Worm (Caenorhabditis elegans) whole organism, midembryonic: ENCODE results near the gene fbxa-100.

Experiments used
- cog-1 ChIP-seq: sonication (generic microtip); optimal IDR thresholded peaks from 2 replicates; lab custom pipeline; 2016; ENCODE audit warnings: missing genetic modification characterization, missing compliant biosample characterization
- flt-1 ChIP-seq: fragments of 200-800 bp; sonication (Bioruptor generic); IDR thresholded peaks from 2 replicates; pipeline ENCODE4 v1.3.6; 2022; ENCODE audit warnings: missing genetic modification characterization, missing compliant biosample characterization
- klf-2 ChIP-seq: fragments of 200-800 bp; sonication (Bioruptor generic); conservative IDR thresholded peaks from 2 replicates; pipeline ENCODE4 v1.3.6; 2022; ENCODE audit warnings: missing genetic modification reagents, missing genetic modification characterization, missing compliant biosample characterization
- tab-1 ChIP-seq: fragments of 200-800 bp; sonication (Bioruptor generic); IDR thresholded peaks from 2 replicates; pipeline ENCODE4 v1.3.6; 2022; ENCODE audit warnings: missing genetic modification characterization, missing compliant biosample characterization
- ztf-29 ChIP-seq: fragments of 200-800 bp; sonication (Bioruptor generic); IDR thresholded peaks from 2 replicates; pipeline ENCODE4 v1.3.6; 2022; ENCODE audit warnings: missing genetic modification reagents, missing genetic modification characterization, missing compliant biosample characterization

DNA sequence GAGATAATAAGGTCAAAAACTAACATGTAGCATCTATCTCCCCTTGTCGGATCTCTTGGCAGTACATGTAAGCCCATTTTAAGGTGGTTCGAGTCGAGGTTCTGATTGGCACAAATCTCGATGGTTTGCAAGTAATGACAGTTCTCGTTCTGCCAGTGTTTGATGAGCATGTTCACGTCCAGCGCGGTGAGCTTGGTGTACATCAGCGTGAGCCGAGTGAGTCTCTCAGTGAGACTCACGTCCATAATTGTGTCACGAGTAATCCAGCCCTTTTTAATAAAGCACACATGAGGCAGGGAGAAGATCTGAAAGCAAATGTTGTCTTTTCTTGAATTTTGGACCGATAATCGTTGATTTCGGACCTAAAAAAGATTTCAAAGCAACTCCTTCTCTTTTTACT lies 29.1 kb downstream of the fbxa-100 start, which contains the start of gene T10C6.16:
- TF ChIP-seq flt-1 (GFP tag; lab: Robert Waterston, UW) (no peak), tab-1 (GFP tag; lab: Robert Waterston, UW) (no peak), cog-1 (no peak), ztf-29 (GFP tag; lab: Robert Waterston, UW) (no peak), klf-2 (no peak)
